Fruit fly (Drosophila melanogaster) whole organism, embryonic: ENCODE results near the gene Tnpo.

ENCODE experiments used
- CG18619 ChIP-seq: fragments of 200-800 bp; sonication (Bioruptor generic); optimal IDR thresholded peaks from 3 replicates; lab custom pipeline; 2017; ENCODE audit warnings: missing biosample characterization, mild to moderate bottlenecking, missing genetic modification characterization
- CG30020 ChIP-seq: fragments of 200-800 bp; optimal IDR thresholded peaks from 2 replicates; lab custom pipeline; 2019; ENCODE audit warnings: missing biosample characterization, mild to moderate bottlenecking, missing genetic modification characterization, moderate library complexity
- CG7271 ChIP-seq: fragments of 200-800 bp; sonication (Bioruptor generic); optimal IDR thresholded peaks from 2 replicates; lab custom pipeline; 2018; ENCODE audit warnings: missing biosample characterization, mild to moderate bottlenecking, missing genetic modification characterization, moderate library complexity
- CG8089 ChIP-seq: fragments of 200-800 bp; sonication (Bioruptor generic); optimal IDR thresholded peaks from 3 replicates; lab custom pipeline; 2016; ENCODE audit warnings: missing biosample characterization, missing genetic modification characterization
- CG8290 ChIP-seq, 3 experiments: fragments of 200-800 bp; sonication (Bioruptor generic); optimal IDR thresholded peaks; 2 replicates each; lab custom pipeline; 2016 to 2019; ENCODE audit warnings: missing biosample characterization in 3 of 3, missing genetic modification characterization in 3 of 3, mild to moderate bottlenecking in 2 of 3, moderate library complexity in 1 of 3
- Optix ChIP-seq: fragments of 200-800 bp; sonication (Bioruptor generic); IDR thresholded peaks from 3 replicates; pipeline ENCODE4 v1.3.6; 2022; ENCODE audit warnings: missing biosample characterization, missing genetic modification characterization
- Xrp1 ChIP-seq: fragments of 200-800 bp; sonication (Bioruptor generic); IDR thresholded peaks from 2 replicates; pipeline ENCODE4 v1.3.6; 2022; ENCODE audit warnings: missing biosample characterization, missing genetic modification characterization
- tin ChIP-seq: fragments of 200-800 bp; sonication (Bioruptor generic); optimal IDR thresholded peaks from 3 replicates; lab custom pipeline; 2016; ENCODE audit warnings: missing biosample characterization, missing genetic modification characterization

- TF ChIP-seq CG30020 (tag; lab: Kevin White, UChicago) (peak; percentile 94), CG8290 (GFP tag; optimal IDR thresholded peaks at IDR 0.05; lab: Kevin White, UChicago) (no peak), CG8290 (tag; optimal IDR thresholded peaks at IDR 0.05; lab: Kevin White, UChicago) (no peak), Optix (no peak), CG8089 (no peak), CG18619 (no peak), tin (no peak), CG7271 (no peak), Xrp1 (GFP tag; lab: Robert Waterston, UW) (no peak)
These were observed 19.4 kb upstream of the Tnpo start, which contains the start of the genes fmt and CG7376 for dm6 chr3L:6173826-6174255.
